Worm (Caenorhabditis elegans) whole organism, young adult: Measurements from ENCODE around the gene mec-14.
A peak's percentile ranks its signal among the peaks of the same experiment; 100 is the strongest.

Experiments used
- B0035.1 ChIP-seq: sonication (generic microtip); optimal IDR thresholded peaks from 2 replicates; lab custom pipeline; 2016; ENCODE audit warnings: missing genetic modification characterization, mild to moderate bottlenecking, missing compliant biosample characterization, missing genotype, missing genetic modification reagents
- B0261.1 ChIP-seq: sonication (generic microtip); optimal IDR thresholded peaks from 2 replicates; lab custom pipeline; 2016; ENCODE audit warnings: mild to moderate bottlenecking, missing genetic modification characterization, moderate library complexity, missing compliant biosample characterization
- B0336.3 ChIP-seq: fragments of 200-800 bp; sonication (Bioruptor generic); IDR thresholded peaks from 2 replicates; pipeline ENCODE4 v1.3.6; 2022; ENCODE audit warnings: missing genetic modification characterization, missing compliant biosample characterization
- F10E7.11 ChIP-seq: sonication (generic microtip); optimal IDR thresholded peaks from 2 replicates; lab custom pipeline; 2017; ENCODE audit warnings: mild to moderate bottlenecking, missing genetic modification characterization, moderate library complexity, missing compliant biosample characterization
- F33H1.4 ChIP-seq: fragments of 200-800 bp; sonication (Bioruptor generic); IDR thresholded peaks from 2 replicates; pipeline ENCODE4 v1.3.6; 2022; ENCODE audit warnings: missing genetic modification reagents, missing genetic modification characterization, missing compliant biosample characterization
- F57C9.4 ChIP-seq: sonication (generic microtip); optimal IDR thresholded peaks from 2 replicates; lab custom pipeline; 2017; ENCODE audit warnings: mild to moderate bottlenecking, missing genetic modification characterization, missing compliant biosample characterization
- K11D2.4 ChIP-seq: fragments of 200-800 bp; sonication (Bioruptor generic); IDR thresholded peaks from 2 replicates; pipeline ENCODE4 v1.3.6; 2022; ENCODE audit warnings: missing genetic modification reagents, missing genetic modification characterization, missing compliant biosample characterization
- Y53G8AR.9 ChIP-seq: fragments of 200-800 bp; sonication (Bioruptor generic); conservative IDR thresholded peaks from 2 replicates; pipeline ENCODE4 v1.3.6; 2022; ENCODE audit warnings: missing genetic modification reagents, missing genetic modification characterization, missing compliant biosample characterization
- Y67H2A.10 ChIP-seq: fragments of 200-800 bp; sonication (Bioruptor generic); conservative IDR thresholded peaks from 2 replicates; pipeline ENCODE4 v1.3.6; 2022; ENCODE audit warnings: missing genetic modification reagents, missing genetic modification characterization, missing compliant biosample characterization
- ZK185.1 ChIP-seq: sonication (generic microtip); optimal IDR thresholded peaks from 2 replicates; lab custom pipeline; 2016; ENCODE audit warnings: mild to moderate bottlenecking, missing genetic modification characterization, missing compliant biosample characterization; ENCODE audit not compliant: poor library complexity, severe bottlenecking
- aptf-3 ChIP-seq: fragments of 200-800 bp; sonication (Bioruptor generic); IDR thresholded peaks from 2 replicates; pipeline ENCODE4 v1.3.6; 2022; ENCODE audit warnings: missing genetic modification characterization, missing compliant biosample characterization
- athp-1 ChIP-seq: sonication (generic microtip); optimal IDR thresholded peaks from 2 replicates; lab custom pipeline; 2017; ENCODE audit warnings: mild to moderate bottlenecking, missing genetic modification characterization, missing compliant biosample characterization
- attf-5 ChIP-seq: fragments of 200-800 bp; sonication (Bioruptor generic); optimal IDR thresholded peaks from 2 replicates; lab custom pipeline; 2018; ENCODE audit warnings: mild to moderate bottlenecking, missing genetic modification characterization, missing compliant biosample characterization
- cebp-1 ChIP-seq, 2 experiments: fragments of 200-800 bp in 1 of 2; sonication (Bioruptor generic) in 1 of 2; sonication (generic microtip) in 1 of 2; IDR thresholded peaks in 1 of 2; optimal IDR thresholded peaks in 1 of 2; 2 replicates each; pipeline versions ENCODE4 v1.3.6 to Lab custom; 2017 to 2022; ENCODE audit warnings: missing compliant biosample characterization in 2 of 2, missing genetic modification characterization in 2 of 2, mild to moderate bottlenecking in 1 of 2, missing genetic modification reagents in 1 of 2, moderate library complexity in 1 of 2
- cebp-2 ChIP-seq: fragments of 200-800 bp; sonication (Bioruptor generic); IDR thresholded peaks from 2 replicates; pipeline ENCODE4 v1.3.6; 2022; ENCODE audit warnings: missing genetic modification characterization, missing compliant biosample characterization
- ceh-91 ChIP-seq: fragments of 200-800 bp; sonication (Bioruptor generic); IDR thresholded peaks from 2 replicates; pipeline ENCODE4 v1.3.6; 2022; ENCODE audit warnings: missing genetic modification reagents, missing genetic modification characterization, missing compliant biosample characterization
- efl-1 ChIP-seq: fragments of 150-350 bp; optimal IDR thresholded peaks from 2 replicates; lab custom pipeline; 2014; ENCODE audit warnings: missing biosample characterization, missing genetic modification reagents, missing genetic modification characterization
- egl-44 ChIP-seq: fragments of 200-800 bp; sonication (Bioruptor generic); IDR thresholded peaks from 2 replicates; pipeline ENCODE4 v1.3.6; 2022; ENCODE audit warnings: missing genetic modification reagents, missing genetic modification characterization, missing compliant biosample characterization
- him-1 ChIP-seq: sonication (generic microtip); optimal IDR thresholded peaks from 2 replicates; lab custom pipeline; 2016; ENCODE audit warnings: missing genotype, missing genetic modification reagents, missing genetic modification characterization, missing compliant biosample characterization
- hlh-26 ChIP-seq: fragments of 200-800 bp; sonication (Bioruptor generic); conservative IDR thresholded peaks from 2 replicates; pipeline ENCODE4 v1.3.6; 2022; ENCODE audit warnings: missing genetic modification reagents, missing genetic modification characterization, missing compliant biosample characterization
- hmg-20 ChIP-seq: fragments of 200-800 bp; sonication (Bioruptor generic); IDR thresholded peaks from 2 replicates; pipeline ENCODE4 v1.3.6; 2022; ENCODE audit warnings: missing genetic modification reagents, missing genetic modification characterization, missing compliant biosample characterization
- hsf-1 ChIP-seq: fragments of 200-800 bp; sonication (Bioruptor generic); IDR thresholded peaks from 2 replicates; pipeline ENCODE4 v1.3.6; 2022; ENCODE audit warnings: missing genetic modification reagents, missing genetic modification characterization, missing compliant biosample characterization
- let-607 ChIP-seq, 2 experiments: fragments of 200-800 bp in 1 of 2; sonication (Bioruptor generic) in 1 of 2; sonication (generic microtip) in 1 of 2; optimal IDR thresholded peaks; 2 replicates each; lab custom pipeline; 2016 to 2018; ENCODE audit warnings: mild to moderate bottlenecking in 2 of 2, missing compliant biosample characterization in 2 of 2, missing genetic modification characterization in 2 of 2, moderate library complexity in 2 of 2, missing genotype in 1 of 2
- lin-35 ChIP-seq, 3 experiments: fragments of 150-350 bp in 2 of 3; sonication (generic microtip) in 1 of 3; optimal IDR thresholded peaks; 2 replicates each; lab custom pipeline; 2014 to 2018; ENCODE audit warnings: missing biosample characterization in 3 of 3, missing genetic modification characterization in 3 of 3, missing genetic modification reagents in 3 of 3
- lir-1 ChIP-seq: fragments of 200-800 bp; sonication (Bioruptor generic); conservative IDR thresholded peaks from 2 replicates; pipeline ENCODE4 v1.3.6; 2022; ENCODE audit warnings: missing genetic modification reagents, missing genetic modification characterization, missing compliant biosample characterization
- madf-10 ChIP-seq: sonication (generic microtip); optimal IDR thresholded peaks from 2 replicates; lab custom pipeline; 2016; ENCODE audit warnings: mild to moderate bottlenecking, missing genetic modification characterization, missing compliant biosample characterization
- madf-3 ChIP-seq: fragments of 200-800 bp; sonication (Bioruptor generic); IDR thresholded peaks from 2 replicates; pipeline ENCODE4 v1.3.6; 2022; ENCODE audit warnings: missing genetic modification reagents, missing genetic modification characterization, missing compliant biosample characterization
- madf-6 ChIP-seq: fragments of 200-800 bp; sonication (Bioruptor generic); IDR thresholded peaks from 2 replicates; pipeline ENCODE4 v1.3.6; 2022; ENCODE audit warnings: missing genetic modification reagents, missing genetic modification characterization, missing compliant biosample characterization
- mel-28 ChIP-seq: sonication (generic microtip); optimal IDR thresholded peaks from 2 replicates; lab custom pipeline; 2016; ENCODE audit warnings: borderline replicate concordance, mild to moderate bottlenecking, missing genetic modification characterization, missing compliant biosample characterization
- nfyb-1 ChIP-seq: fragments of 200-800 bp; sonication (Bioruptor generic); IDR thresholded peaks from 2 replicates; pipeline ENCODE4 v1.3.6; 2022; ENCODE audit warnings: missing genetic modification reagents, missing genetic modification characterization, missing compliant biosample characterization
- pha-4 ChIP-seq: fragments of 150-350 bp; sonication (generic microtip); optimal IDR thresholded peaks from 2 replicates; lab custom pipeline; 2014; ENCODE audit warnings: missing biosample characterization, missing genetic modification reagents, missing genetic modification characterization
- rcor-1 ChIP-seq: fragments of 200-800 bp; sonication (Bioruptor generic); IDR thresholded peaks from 2 replicates; pipeline ENCODE4 v1.3.6; 2022; ENCODE audit warnings: missing genetic modification reagents, missing genetic modification characterization, missing compliant biosample characterization
- rec-8 ChIP-seq, 2 experiments: sonication (generic microtip); optimal IDR thresholded peaks; 2 replicates each; lab custom pipeline; 2016; ENCODE audit warnings: mild to moderate bottlenecking in 2 of 2, missing genetic modification characterization in 2 of 2, missing genetic modification reagents in 2 of 2, missing genotype in 2 of 2, missing biosample characterization in 1 of 2, missing compliant biosample characterization in 1 of 2, moderate library complexity in 1 of 2
- repo-1 ChIP-seq: sonication (generic microtip); optimal IDR thresholded peaks from 2 replicates; lab custom pipeline; 2017; ENCODE audit warnings: mild to moderate bottlenecking, missing genetic modification characterization, missing compliant biosample characterization
- snpc-1.1 ChIP-seq: sonication (generic microtip); optimal IDR thresholded peaks from 2 replicates; lab custom pipeline; 2017; ENCODE audit warnings: missing genetic modification characterization, mild to moderate bottlenecking, missing compliant biosample characterization, antibody characterized with exemption, moderate library complexity, missing genotype, missing genetic modification reagents; ENCODE audit not compliant: insufficient read depth
- snpc-3.4 ChIP-seq: sonication (generic microtip); optimal IDR thresholded peaks from 2 replicates; lab custom pipeline; 2017; ENCODE audit warnings: missing genetic modification characterization, mild to moderate bottlenecking, missing compliant biosample characterization, antibody characterized with exemption, moderate library complexity, missing genotype, missing genetic modification reagents
- somi-1 ChIP-seq: fragments of 200-800 bp; sonication (Bioruptor generic); optimal IDR thresholded peaks from 2 replicates; lab custom pipeline; 2018; ENCODE audit warnings: mild to moderate bottlenecking, missing genetic modification characterization, missing compliant biosample characterization
- sptf-2 ChIP-seq: fragments of 200-800 bp; sonication (Bioruptor generic); optimal IDR thresholded peaks from 2 replicates; lab custom pipeline; 2018; ENCODE audit warnings: mild to moderate bottlenecking, missing genetic modification characterization, missing compliant biosample characterization
- tbx-9 ChIP-seq: sonication (generic microtip); optimal IDR thresholded peaks from 2 replicates; lab custom pipeline; 2016; ENCODE audit warnings: borderline replicate concordance, missing genetic modification characterization, inconsistent platforms, missing compliant biosample characterization
- unc-130 ChIP-seq: sonication (generic microtip); optimal IDR thresholded peaks from 2 replicates; lab custom pipeline; 2016; ENCODE audit warnings: missing genetic modification reagents, missing genetic modification characterization, missing compliant biosample characterization
- ztf-18 ChIP-seq: sonication (generic microtip); optimal IDR thresholded peaks from 2 replicates; lab custom pipeline; 2016; ENCODE audit warnings: missing genotype, mild to moderate bottlenecking, missing genetic modification characterization, missing compliant biosample characterization
- ztf-22 ChIP-seq: fragments of 200-800 bp; sonication (Bioruptor generic); optimal IDR thresholded peaks from 2 replicates; lab custom pipeline; 2018; ENCODE audit warnings: mild to moderate bottlenecking, missing genetic modification characterization, moderate library complexity, missing compliant biosample characterization
- ztf-26 ChIP-seq: sonication (generic microtip); optimal IDR thresholded peaks from 2 replicates; lab custom pipeline; 2017; ENCODE audit warnings: missing genetic modification characterization, missing compliant biosample characterization
- ztf-28 ChIP-seq: fragments of 200-800 bp; sonication (Bioruptor generic); IDR thresholded peaks from 2 replicates; pipeline ENCODE4 v1.3.6; 2022; ENCODE audit warnings: missing genetic modification reagents, missing genetic modification characterization, missing compliant biosample characterization

mec-14 gene

ce11 chrIII:7180613-7181012, 12.2 kb downstream of the mec-14 start, which contains the start of gene ndab-2 (continued):
- peak; percentile 68; the same call in 1 of the 2 replicates for TF ChIP-seq hsf-1
- 0 out of 2 replicates have a peak, but pooled peaks have one; percentile 43 for TF ChIP-seq nfyb-1 (GFP tag; lab: Robert Waterston, UW)
- no peak for TF ChIP-seq him-1
- TF ChIP-seq ceh-91 (GFP tag; lab: Robert Waterston, UW), result no peak
- TF ChIP-seq unc-130 (GFP tag; lab: Kevin White, UChicago), result no peak
- TF ChIP-seq somi-1 (GFP tag; lab: Kevin White, UChicago), result no peak
- TF ChIP-seq madf-3, result peak; percentile 87
- TF ChIP-seq lir-1, result no peak
- TF ChIP-seq F57C9.4 (tag; lab: Kevin White, UChicago), result no peak
- peak; percentile 52 for TF ChIP-seq repo-1 (tag; lab: Kevin White, UChicago)
- TF ChIP-seq madf-10 (tag; lab: Kevin White, UChicago), result no peak
- peak; percentile 89 for TF ChIP-seq Y53G8AR.9 (GFP tag; lab: Robert Waterston, UW)
- TF ChIP-seq Y67H2A.10 (GFP tag; lab: Robert Waterston, UW), result no peak
- no peak for TF ChIP-seq B0035.1 (tag; lab: Kevin White, UChicago)
- no peak for TF ChIP-seq lin-35 (GFP tag; optimal IDR thresholded peaks at IDR 0.05; lab: Kevin White, UChicago)
- TF ChIP-seq sptf-2 (GFP tag; lab: Kevin White, UChicago), result no peak
- TF ChIP-seq B0336.3 (GFP tag; lab: Robert Waterston, UW), result peak; percentile 88
- TF ChIP-seq rcor-1 (GFP tag; lab: Robert Waterston, UW), result peak; percentile 74
- TF ChIP-seq attf-5 (GFP tag; lab: Kevin White, UChicago), result no peak
- TF ChIP-seq B0261.1, result no peak
- TF ChIP-seq F33H1.4 (GFP tag; lab: Robert Waterston, UW), result peak; percentile 59
- no peak for TF ChIP-seq snpc-1.1 (tag; lab: Kevin White, UChicago)
- TF ChIP-seq let-607 (tag; optimal IDR thresholded peaks at IDR 0.05; lab: Kevin White, UChicago), result no peak
- TF ChIP-seq K11D2.4 (GFP tag; lab: Robert Waterston, UW), result no peak
- peak; percentile 38 for TF ChIP-seq athp-1
- TF ChIP-seq cebp-2, result no peak
- no peak for TF ChIP-seq ZK185.1
- TF ChIP-seq hlh-26, result no peak
- TF ChIP-seq mel-28 (tag; lab: Kevin White, UChicago), result no peak
- TF ChIP-seq aptf-3 (GFP tag; lab: Robert Waterston, UW), result 0 out of 2 replicates have a peak, but pooled peaks have one; percentile 51
- TF ChIP-seq rec-8 (tag; optimal IDR thresholded peaks at IDR 0.05; lab: Kevin White, UChicago), result no peak
- TF ChIP-seq ztf-26, result no peak
- peak; percentile 41; the same call in 1 of the 2 replicates for TF ChIP-seq egl-44 (GFP tag; lab: Robert Waterston, UW)
- no peak for TF ChIP-seq hmg-20 (GFP tag; lab: Robert Waterston, UW)
- peak; percentile 57 for TF ChIP-seq snpc-3.4 (tag; lab: Kevin White, UChicago)
- no peak for TF ChIP-seq tbx-9
- no peak for TF ChIP-seq ztf-22

ce11 chrIII:7179538-7180301, 13.1 kb downstream of the mec-14 start, which contains the start of the genes rps-14 and rpl-36:
Gene rps-14, minus strand, starts transcription at chrIII:7179588.
Gene rpl-36, plus strand, starts transcription at chrIII:7180251.
- TF ChIP-seq madf-6 (GFP tag; lab: Robert Waterston, UW) (peak; percentile 70), snpc-1.1 (tag; lab: Kevin White, UChicago) (peak; percentile 40), B0336.3 (GFP tag; lab: Robert Waterston, UW) (peak; percentile 29; the same call in 1 of the 2 replicates), F33H1.4 (GFP tag; lab: Robert Waterston, UW) (peak; percentile 98), him-1 (peak; percentile 17), cebp-1 (GFP tag; IDR thresholded peaks at IDR 0.05; lab: Robert Waterston, UW) (no peak), cebp-1 (tag; optimal IDR thresholded peaks at IDR 0.05; lab: Kevin White, UChicago) (peak; percentile 77), ztf-26 (peak; percentile 32), snpc-3.4 (tag; lab: Kevin White, UChicago) (peak; percentile 70), rcor-1 (GFP tag; lab: Robert Waterston, UW) (peak; percentile 34; the same call in 1 of the 2 replicates), let-607 (tag; optimal IDR thresholded peaks at IDR 0.05; lab: Kevin White, UChicago) (peak in 1 of 2 experiments; percentile 45), F10E7.11 (tag; lab: Kevin White, UChicago) (no peak), efl-1 (GFP tag; lab: Kevin White, UChicago) (peak; percentile 60), pha-4 (tag; lab: Kevin White, UChicago) (peak; percentile 89), ztf-18 (tag; lab: Kevin White, UChicago) (peak; percentile 1), ztf-28 (no peak), madf-10 (tag; lab: Kevin White, UChicago) (peak; percentile 2), Y67H2A.10 (GFP tag; lab: Robert Waterston, UW) (peak; percentile 23; the same call in 1 of the 2 replicates)
